Worm (Caenorhabditis elegans): ENCODE data around the gene timm-17B.1.

- no peak for TF ChIP-seq ceh-83 (GFP tag; optimal IDR thresholded peaks at IDR 0.05)
- TF ChIP-seq lsy-2 (tag; optimal IDR thresholded peaks at IDR 0.05) = no peak
- no peak for TF ChIP-seq blmp-1 (tag; optimal IDR thresholded peaks at IDR 0.05)
- no peak for TF ChIP-seq lin-13 (tag; optimal IDR thresholded peaks at IDR 0.05)
- TF ChIP-seq pha-4 (tag; optimal IDR thresholded peaks at IDR 0.05) = no peak
- no peak for TF ChIP-seq nhr-76 (tag; optimal IDR thresholded peaks at IDR 0.05)
- TF ChIP-seq cnd-1 (tag; optimal IDR thresholded peaks at IDR 0.05) = no peak
- TF ChIP-seq unc-39 (tag; optimal IDR thresholded peaks at IDR 0.05) = no peak
- no peak for TF ChIP-seq nhr-28 (tag; optimal IDR thresholded peaks at IDR 0.05)
- TF ChIP-seq unc-62 (GFP tag; optimal IDR thresholded peaks at IDR 0.05) = no peak
- no peak for TF ChIP-seq nhr-237 (tag; optimal IDR thresholded peaks at IDR 0.05)
- TF ChIP-seq snpc-4 (tag; optimal IDR thresholded peaks at IDR 0.05) = no peak
These were observed 13.4 kb upstream of the timm-17B.1 start, which contains the start of gene Y17G9B.8 for ce11 chrIV:4758659-4759058.
